Worm (Caenorhabditis elegans) whole organism, L1 larva: Measurements from ENCODE around the gene prp-9.

ENCODE experiments used
- C04F5.9 ChIP-seq: sonication (generic microtip); optimal IDR thresholded peaks from 2 replicates; lab custom pipeline; 2016; ENCODE audit warnings: missing genetic modification characterization, missing compliant biosample characterization
- C16A3.4 ChIP-seq: fragments of 150-350 bp; optimal IDR thresholded peaks from 2 replicates; lab custom pipeline; 2014; ENCODE audit warnings: missing biosample characterization, missing genetic modification characterization
- C34B4.2 ChIP-seq: sonication (generic microtip); optimal IDR thresholded peaks from 2 replicates; lab custom pipeline; 2017; ENCODE audit warnings: mild to moderate bottlenecking, missing genetic modification characterization, missing compliant biosample characterization
- F16B12.6 ChIP-seq: fragments of 150-350 bp; optimal IDR thresholded peaks from 2 replicates; lab custom pipeline; 2014; ENCODE audit warnings: missing biosample characterization, missing genetic modification characterization
- alr-1 ChIP-seq: fragments of 200-800 bp; sonication (Bioruptor generic); optimal IDR thresholded peaks from 2 replicates; lab custom pipeline; 2018; ENCODE audit warnings: borderline replicate concordance, mild to moderate bottlenecking, missing genetic modification characterization, missing compliant biosample characterization
- ama-1 ChIP-seq: fragments of 150-350 bp; optimal IDR thresholded peaks from 2 replicates; lab custom pipeline; 2014
- blmp-1 ChIP-seq: fragments of 150-350 bp; optimal IDR thresholded peaks from 2 replicates; lab custom pipeline; 2014; ENCODE audit warnings: missing biosample characterization, missing genetic modification characterization
- ceh-8 ChIP-seq: fragments of 200-800 bp; sonication (Bioruptor generic); optimal IDR thresholded peaks from 2 replicates; lab custom pipeline; 2018; ENCODE audit warnings: mild to moderate bottlenecking, missing genetic modification characterization, moderate library complexity, missing compliant biosample characterization
- ceh-82 ChIP-seq, 3 experiments: fragments of 150-350 bp in 1 of 3; sonication (generic microtip) in 2 of 3; optimal IDR thresholded peaks; 2 replicates each; lab custom pipeline; 2014 to 2017; ENCODE audit warnings: missing biosample characterization in 3 of 3, missing genetic modification characterization in 3 of 3
- ceh-88 ChIP-seq: fragments of 200-800 bp; sonication (Bioruptor generic); IDR thresholded peaks from 2 replicates; pipeline ENCODE4 v1.3.6; 2022; ENCODE audit warnings: missing genetic modification characterization, missing compliant biosample characterization
- ces-1 ChIP-seq: fragments of 150-350 bp; optimal IDR thresholded peaks from 2 replicates; lab custom pipeline; 2014; ENCODE audit warnings: missing biosample characterization, missing genetic modification reagents, missing genetic modification characterization
- dpl-1 ChIP-seq, 3 experiments: fragments of 150-350 bp in 2 of 3; sonication (generic microtip) in 1 of 3; optimal IDR thresholded peaks; 2 replicates each; lab custom pipeline; 2014 to 2017; ENCODE audit warnings: missing biosample characterization in 3 of 3, missing genetic modification characterization in 3 of 3, missing genetic modification reagents in 3 of 3
- efl-3 ChIP-seq: fragments of 200-800 bp; sonication (Bioruptor generic); optimal IDR thresholded peaks from 2 replicates; lab custom pipeline; 2018; ENCODE audit warnings: mild to moderate bottlenecking, missing genetic modification characterization, missing compliant biosample characterization
- elt-2 ChIP-seq: sonication (generic microtip); optimal IDR thresholded peaks from 2 replicates; lab custom pipeline; 2016; ENCODE audit warnings: missing genetic modification characterization, mild to moderate bottlenecking, inconsistent platforms, missing compliant biosample characterization, missing genetic modification reagents
- ets-5 ChIP-seq: fragments of 200-800 bp; sonication (Bioruptor generic); IDR thresholded peaks from 2 replicates; pipeline ENCODE4 v1.3.6; 2022; ENCODE audit warnings: missing genetic modification characterization, missing compliant biosample characterization
- fkh-10 ChIP-seq: sonication (generic microtip); optimal IDR thresholded peaks from 2 replicates; lab custom pipeline; 2017; ENCODE audit warnings: missing biosample characterization, missing genetic modification reagents, missing genetic modification characterization
- fkh-4 ChIP-seq: sonication (generic microtip); optimal IDR thresholded peaks from 2 replicates; lab custom pipeline; 2016; ENCODE audit warnings: missing compliant biosample characterization, missing genetic modification characterization, borderline replicate concordance
- fkh-8 ChIP-seq: sonication (generic microtip); optimal IDR thresholded peaks from 2 replicates; lab custom pipeline; 2016; ENCODE audit warnings: mild to moderate bottlenecking, missing genetic modification characterization, missing compliant biosample characterization
- hlh-17 ChIP-seq: fragments of 200-800 bp; sonication (Bioruptor generic); optimal IDR thresholded peaks from 2 replicates; lab custom pipeline; 2018; ENCODE audit warnings: missing genetic modification characterization, mild to moderate bottlenecking, missing compliant biosample characterization, moderate library complexity, borderline replicate concordance
- hpl-2 ChIP-seq: fragments of 150-350 bp; optimal IDR thresholded peaks from 2 replicates; lab custom pipeline; 2014; ENCODE audit warnings: missing biosample characterization, missing genetic modification reagents, missing genetic modification characterization
- isw-1 ChIP-seq: fragments of 200-800 bp; sonication (Bioruptor generic); IDR thresholded peaks from 2 replicates; pipeline ENCODE4 v1.3.6; 2022; ENCODE audit warnings: missing genetic modification characterization, missing compliant biosample characterization
- jun-1 ChIP-seq: fragments of 150-350 bp; optimal IDR thresholded peaks from 2 replicates; lab custom pipeline; 2014; ENCODE audit warnings: missing biosample characterization, missing genetic modification reagents, missing genetic modification characterization
- lin-14 ChIP-seq: fragments of 200-800 bp; sonication (Bioruptor generic); optimal IDR thresholded peaks from 2 replicates; lab custom pipeline; 2018; ENCODE audit warnings: mild to moderate bottlenecking, missing genetic modification characterization, moderate library complexity, missing compliant biosample characterization
- lin-15B ChIP-seq: fragments of 150-350 bp; sonication (generic microtip); optimal IDR thresholded peaks from 3 replicates; lab custom pipeline; 2014; ENCODE audit warnings: missing biosample characterization, missing genetic modification characterization
- lin-39 ChIP-seq: fragments of 150-350 bp; optimal IDR thresholded peaks from 2 replicates; lab custom pipeline; 2014; ENCODE audit warnings: missing biosample characterization, missing genetic modification reagents, missing genetic modification characterization
- lir-3 ChIP-seq: sonication (generic microtip); optimal IDR thresholded peaks from 2 replicates; lab custom pipeline; 2016; ENCODE audit warnings: mild to moderate bottlenecking, missing genetic modification characterization, moderate library complexity, missing compliant biosample characterization; ENCODE audit not compliant: poor library complexity
- lsy-2 ChIP-seq, 2 experiments: fragments of 150-350 bp; optimal IDR thresholded peaks; 2 replicates each; lab custom pipeline; 2014; ENCODE audit warnings: missing biosample characterization in 2 of 2, missing genetic modification characterization in 2 of 2
- mdl-1 ChIP-seq, 2 experiments: fragments of 150-350 bp; optimal IDR thresholded peaks; 2 replicates each; lab custom pipeline; 2014 to 2017; ENCODE audit warnings: missing biosample characterization in 2 of 2, missing genetic modification characterization in 2 of 2, inconsistent platforms in 1 of 2
- nhr-11 ChIP-seq: fragments of 150-350 bp; optimal IDR thresholded peaks from 2 replicates; lab custom pipeline; 2014; ENCODE audit warnings: missing biosample characterization, missing genetic modification characterization
- nhr-12 ChIP-seq: sonication (generic microtip); optimal IDR thresholded peaks from 2 replicates; lab custom pipeline; 2017; ENCODE audit warnings: missing biosample characterization, missing genetic modification characterization
- nhr-19 ChIP-seq: fragments of 200-800 bp; sonication (Bioruptor generic); conservative IDR thresholded peaks from 2 replicates; pipeline ENCODE4 v1.3.6; 2022; ENCODE audit warnings: missing genetic modification characterization, missing compliant biosample characterization
- nhr-237 ChIP-seq: fragments of 150-350 bp; optimal IDR thresholded peaks from 2 replicates; lab custom pipeline; 2014; ENCODE audit warnings: missing biosample characterization, missing genetic modification characterization
- nhr-28 ChIP-seq: fragments of 150-350 bp; optimal IDR thresholded peaks from 2 replicates; lab custom pipeline; 2014; ENCODE audit warnings: missing biosample characterization, missing genetic modification characterization
- nhr-71 ChIP-seq: sonication (generic microtip); optimal IDR thresholded peaks from 2 replicates; lab custom pipeline; 2016; ENCODE audit warnings: mild to moderate bottlenecking, missing genetic modification characterization, moderate library complexity, missing compliant biosample characterization
- nhr-77 ChIP-seq: fragments of 150-350 bp; optimal IDR thresholded peaks from 2 replicates; lab custom pipeline; 2014; ENCODE audit warnings: missing biosample characterization, missing genetic modification characterization
- nhr-85 ChIP-seq: sonication (generic microtip); peaks from one replicate; lab custom pipeline; 2016; ENCODE audit warnings: missing genetic modification characterization, inconsistent platforms, missing compliant biosample characterization
- pqm-1 ChIP-seq: sonication (generic microtip); optimal IDR thresholded peaks from 3 replicates; lab custom pipeline; 2017; ENCODE audit warnings: missing biosample characterization, missing genetic modification characterization
- skn-1 ChIP-seq: fragments of 150-350 bp; optimal IDR thresholded peaks from 2 replicates; lab custom pipeline; 2014; ENCODE audit warnings: missing biosample characterization, missing genetic modification characterization
- snpc-4 ChIP-seq: fragments of 150-350 bp; optimal IDR thresholded peaks from 2 replicates; lab custom pipeline; 2014; ENCODE audit warnings: missing biosample characterization, missing genetic modification characterization
- snu-23 ChIP-seq: sonication (generic microtip); optimal IDR thresholded peaks from 2 replicates; lab custom pipeline; 2016; ENCODE audit warnings: missing genetic modification characterization, missing compliant biosample characterization
- sox-4 ChIP-seq: sonication (generic microtip); optimal IDR thresholded peaks from 2 replicates; lab custom pipeline; 2016; ENCODE audit warnings: missing genetic modification characterization, missing compliant biosample characterization
- sptf-1 ChIP-seq: fragments of 150-350 bp; optimal IDR thresholded peaks from 2 replicates; lab custom pipeline; 2014; ENCODE audit warnings: missing biosample characterization, missing genetic modification characterization
- sup-37 ChIP-seq: fragments of 200-800 bp; sonication (Bioruptor generic); optimal IDR thresholded peaks from 2 replicates; lab custom pipeline; 2018; ENCODE audit warnings: mild to moderate bottlenecking, missing genetic modification characterization, missing compliant biosample characterization
- swsn-7 ChIP-seq: sonication (generic microtip); optimal IDR thresholded peaks from 2 replicates; lab custom pipeline; 2016; ENCODE audit warnings: missing genetic modification characterization, missing compliant biosample characterization
- tbx-2 ChIP-seq: sonication (generic microtip); optimal IDR thresholded peaks from 2 replicates; lab custom pipeline; 2016; ENCODE audit warnings: missing genetic modification characterization, missing compliant biosample characterization
- unc-130 ChIP-seq: fragments of 150-350 bp; optimal IDR thresholded peaks from 2 replicates; lab custom pipeline; 2017; ENCODE audit warnings: missing biosample characterization, missing genetic modification characterization, inconsistent platforms
- unc-30 ChIP-seq: sonication (generic microtip); optimal IDR thresholded peaks from 2 replicates; lab custom pipeline; 2017; ENCODE audit warnings: missing biosample characterization, missing genetic modification characterization
- unc-98 ChIP-seq: fragments of 200-800 bp; sonication (Bioruptor generic); IDR thresholded peaks from 2 replicates; pipeline ENCODE4 v1.3.6; 2022; ENCODE audit warnings: missing genetic modification characterization, missing compliant biosample characterization
- xbp-1 ChIP-seq: sonication (generic microtip); optimal IDR thresholded peaks from 2 replicates; lab custom pipeline; 2016; ENCODE audit warnings: missing genetic modification characterization, missing compliant biosample characterization
- zag-1 ChIP-seq: fragments of 150-350 bp; optimal IDR thresholded peaks from 2 replicates; lab custom pipeline; 2014; ENCODE audit warnings: missing biosample characterization, missing genetic modification characterization
- zip-4 ChIP-seq: fragments of 200-800 bp; sonication (Bioruptor generic); optimal IDR thresholded peaks from 2 replicates; lab custom pipeline; 2018; ENCODE audit warnings: mild to moderate bottlenecking, missing genetic modification characterization, moderate library complexity, missing compliant biosample characterization
- ztf-11 ChIP-seq, 2 experiments: sonication (generic microtip); optimal IDR thresholded peaks; 2 replicates each; lab custom pipeline; 2016 to 2017; ENCODE audit warnings: missing genetic modification characterization in 2 of 2, missing biosample characterization in 1 of 2, missing compliant biosample characterization in 1 of 2
- ztf-4 ChIP-seq: fragments of 150-350 bp; optimal IDR thresholded peaks from 2 replicates; lab custom pipeline; 2014; ENCODE audit warnings: missing biosample characterization, missing genetic modification characterization

Gene prp-9

ce11 chrII:8566039-8566438, 40.8 kb upstream of the prp-9 start, which contains the start of gene stc-1 (continued):
- TF ChIP-seq mdl-1 (tag; optimal IDR thresholded peaks at IDR 0.05; lab: Kevin White, UChicago) (no peak), lin-39 (tag; lab: Kevin White, UChicago) (no peak), hlh-17 (GFP tag; lab: Kevin White, UChicago) (no peak), fkh-4 (no peak), C34B4.2 (no peak), lin-14 (no peak), elt-2 (tag; lab: Kevin White, UChicago) (peak; percentile 30), sox-4 (no peak), ces-1 (GFP tag; lab: Kevin White, UChicago) (no peak), unc-30 (no peak), ceh-88 (GFP tag; lab: Robert Waterston, UW) (no peak), nhr-28 (tag; lab: Kevin White, UChicago) (no peak), isw-1 (GFP tag; lab: Robert Waterston, UW) (no peak), nhr-12 (no peak), lir-3 (tag; lab: Kevin White, UChicago) (no peak), unc-130 (tag; lab: Kevin White, UChicago) (no peak), sptf-1 (tag; lab: Kevin White, UChicago) (no peak), nhr-85 (tag; lab: Kevin White, UChicago) (peak; percentile 35), C04F5.9 (tag; lab: Kevin White, UChicago) (no peak), nhr-11 (tag; lab: Kevin White, UChicago) (no peak), hpl-2 (GFP tag; lab: Kevin White, UChicago) (no peak), alr-1 (tag; lab: Kevin White, UChicago) (no peak), tbx-2 (no peak), ztf-4 (tag; lab: Kevin White, UChicago) (no peak), xbp-1 (tag; lab: Kevin White, UChicago) (peak; percentile 78), lin-15B (no peak), ceh-82 (tag; optimal IDR thresholded peaks at IDR 0.05; lab: Kevin White, UChicago) (no peak), ets-5 (GFP tag; lab: Robert Waterston, UW) (no peak), zag-1 (no peak), efl-3 (no peak), ztf-11 (tag; optimal IDR thresholded peaks at IDR 0.05; lab: Kevin White, UChicago) (no peak), nhr-77 (tag; lab: Kevin White, UChicago) (no peak), F16B12.6 (tag; lab: Kevin White, UChicago) (peak; percentile 26), sup-37 (no peak), nhr-71 (tag; lab: Kevin White, UChicago) (peak; percentile 29), blmp-1 (tag; lab: Kevin White, UChicago) (peak; percentile 34), unc-98 (no peak), nhr-19 (GFP tag; lab: Robert Waterston, UW) (no peak), ama-1 (peak; percentile 23), ceh-8 (no peak), dpl-1 (GFP tag; optimal IDR thresholded peaks at IDR 0.05; lab: Kevin White, UChicago) (peak; percentile 65 to 86 (median 79)), swsn-7 (tag; lab: Kevin White, UChicago) (no peak), lsy-2 (tag; optimal IDR thresholded peaks at IDR 0.05; lab: Kevin White, UChicago) (peak; percentile 6 to 69), skn-1 (peak; percentile 30), snpc-4 (no peak), nhr-237 (tag; lab: Kevin White, UChicago) (no peak), fkh-10 (no peak), pqm-1 (tag; lab: Kevin White, UChicago) (no peak), snu-23 (peak; percentile 18), fkh-8 (tag; lab: Kevin White, UChicago) (no peak), C16A3.4 (no peak), jun-1 (tag; lab: Kevin White, UChicago) (no peak), zip-4 (GFP tag; lab: Kevin White, UChicago) (no peak)
